Worm (Caenorhabditis elegans) whole organism, midembryonic: ENCODE data around the gene elt-1.
"Not testable (repeated sequence)": the region's sequence is repeated elsewhere in the genome, so short reads cannot be mapped to it uniquely, and the experiment has no call there.

ENCODE experiments used
- T22C8.4 ChIP-seq: fragments of 200-800 bp; sonication (Bioruptor generic); IDR thresholded peaks from 2 replicates; pipeline ENCODE4 v1.3.6; 2022; ENCODE audit warnings: missing genetic modification characterization, missing compliant biosample characterization
- cog-1 ChIP-seq: sonication (generic microtip); optimal IDR thresholded peaks from 2 replicates; lab custom pipeline; 2016; ENCODE audit warnings: missing genetic modification characterization, missing compliant biosample characterization
- flt-1 ChIP-seq: fragments of 200-800 bp; sonication (Bioruptor generic); IDR thresholded peaks from 2 replicates; pipeline ENCODE4 v1.3.6; 2022; ENCODE audit warnings: missing genetic modification characterization, missing compliant biosample characterization
- klf-2 ChIP-seq: fragments of 200-800 bp; sonication (Bioruptor generic); conservative IDR thresholded peaks from 2 replicates; pipeline ENCODE4 v1.3.6; 2022; ENCODE audit warnings: missing genetic modification reagents, missing genetic modification characterization, missing compliant biosample characterization
- med-1 ChIP-seq: sonication (generic microtip); optimal IDR thresholded peaks from 2 replicates; lab custom pipeline; 2017; ENCODE audit warnings: missing genetic modification characterization, mild to moderate bottlenecking, missing compliant biosample characterization, antibody characterized with exemption, missing genetic modification reagents; ENCODE audit not compliant: insufficient read depth
- ref-1 ChIP-seq: fragments of 200-800 bp; sonication (Bioruptor generic); conservative IDR thresholded peaks from 2 replicates; pipeline ENCODE4 v1.3.6; 2022; ENCODE audit warnings: missing genetic modification reagents, missing genetic modification characterization, missing compliant biosample characterization
- tab-1 ChIP-seq: fragments of 200-800 bp; sonication (Bioruptor generic); IDR thresholded peaks from 2 replicates; pipeline ENCODE4 v1.3.6; 2022; ENCODE audit warnings: missing genetic modification characterization, missing compliant biosample characterization
- ztf-23 ChIP-seq: fragments of 200-800 bp; sonication (Bioruptor generic); IDR thresholded peaks from 2 replicates; pipeline ENCODE4 v1.3.6; 2022; ENCODE audit warnings: missing genetic modification reagents, missing genetic modification characterization, missing compliant biosample characterization
- ztf-29 ChIP-seq: fragments of 200-800 bp; sonication (Bioruptor generic); IDR thresholded peaks from 2 replicates; pipeline ENCODE4 v1.3.6; 2022; ENCODE audit warnings: missing genetic modification reagents, missing genetic modification characterization, missing compliant biosample characterization

Gene elt-1

DNA sequence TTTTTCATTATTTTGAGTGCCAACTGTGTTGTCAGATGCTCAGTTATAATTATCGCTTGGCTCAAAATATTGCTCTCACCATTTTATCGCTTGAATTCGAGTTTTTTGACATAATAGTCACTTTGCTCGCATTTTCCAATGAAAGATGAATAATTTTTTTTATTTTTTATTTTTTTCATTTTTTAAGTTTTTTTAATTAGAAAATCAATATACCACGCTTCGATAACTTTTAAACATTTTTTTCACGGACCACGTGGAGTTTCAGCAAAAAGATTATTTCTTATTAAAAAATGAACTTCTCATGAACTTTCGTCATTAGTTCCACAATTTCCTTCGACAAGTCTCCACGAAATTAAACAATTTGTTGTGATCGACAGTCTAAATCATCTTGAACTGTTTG lies at the start of gene elt-1:
elt-1 (plus strand) TSS at position 301 of the 400 bp plus-strand sequence.
- TF ChIP-seq tab-1 (GFP tag; lab: Robert Waterston, UW) (no peak), ztf-29 (GFP tag; lab: Robert Waterston, UW) (no peak), ztf-23 (no peak), cog-1 (tag; lab: Kevin White, UChicago) (no peak), med-1 (GFP tag; lab: Kevin White, UChicago) (no peak), klf-2 (no peak), ref-1 (GFP tag; lab: Robert Waterston, UW) (no peak), T22C8.4 (GFP tag; lab: Robert Waterston, UW) (no peak), flt-1 (GFP tag; lab: Robert Waterston, UW) (no peak)

DNA sequence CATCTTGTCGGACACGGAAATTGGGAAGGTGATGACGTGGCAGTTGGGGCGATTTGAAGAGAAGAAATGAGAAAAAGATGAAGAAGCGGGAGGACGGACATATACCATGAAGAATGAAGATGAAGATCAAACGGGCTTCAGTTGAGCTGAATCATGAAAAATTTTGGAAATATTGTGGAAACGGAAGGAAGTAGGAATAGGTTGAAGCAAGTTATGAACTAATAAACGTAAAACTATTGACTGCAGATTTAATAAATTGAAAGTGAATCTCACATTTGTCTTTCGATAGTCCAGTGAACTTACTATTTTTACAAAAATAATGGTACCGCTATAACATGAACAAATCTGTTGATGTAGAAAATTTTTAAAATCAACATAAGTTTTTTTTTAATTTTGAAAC lies 48.3 kb upstream of the elt-1 start, which contains the start of gene lron-14:
lron-14 (minus strand) TSS at position 101 of the 400 bp plus-strand sequence.
- TF ChIP-seq flt-1 (GFP tag; lab: Robert Waterston, UW) (no peak), med-1 (GFP tag; lab: Kevin White, UChicago) (no peak), klf-2 (no peak), cog-1 (tag; lab: Kevin White, UChicago) (no peak), T22C8.4 (GFP tag; lab: Robert Waterston, UW) (no peak), ztf-23 (no peak), ref-1 (GFP tag; lab: Robert Waterston, UW) (no peak), ztf-29 (GFP tag; lab: Robert Waterston, UW) (no peak), tab-1 (GFP tag; lab: Robert Waterston, UW) (no peak)

- no peak for TF ChIP-seq ref-1 (GFP tag; lab: Robert Waterston, UW)
- TF ChIP-seq T22C8.4 (GFP tag; lab: Robert Waterston, UW): no peak
- no peak for TF ChIP-seq tab-1 (GFP tag; lab: Robert Waterston, UW)
Measured at ce11 chrIV:9580021-9580420, 34.8 kb upstream of the elt-1 start, which contains the start of gene npr-2. npr-2 (minus strand) TSS chrIV:9580121.

DNA sequence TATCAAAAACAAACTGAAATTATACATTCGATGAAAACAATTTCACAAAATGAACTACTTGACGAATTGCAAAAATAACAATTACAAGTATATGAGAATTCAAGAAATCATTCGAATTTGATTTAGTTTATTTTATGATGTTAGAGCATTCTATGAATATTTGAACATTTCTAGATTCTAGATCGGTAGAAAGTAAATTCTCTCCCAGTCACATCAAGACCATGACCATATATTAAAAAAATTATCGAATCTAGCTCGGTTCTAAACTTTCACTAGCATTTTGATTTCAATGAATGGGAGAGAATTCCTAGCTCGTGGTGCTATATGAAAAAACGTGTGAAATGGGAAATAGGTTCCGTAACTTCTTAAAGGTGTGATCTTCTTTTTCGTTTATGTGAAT lies 30.4 kb upstream of the elt-1 start:
- no peak for TF ChIP-seq cog-1 (tag; lab: Kevin White, UChicago)
- TF ChIP-seq klf-2: no peak
- TF ChIP-seq tab-1 (GFP tag; lab: Robert Waterston, UW): no peak
- TF ChIP-seq T22C8.4 (GFP tag; lab: Robert Waterston, UW): no peak
- no peak for TF ChIP-seq ztf-29 (GFP tag; lab: Robert Waterston, UW)
- no peak for TF ChIP-seq med-1 (GFP tag; lab: Kevin White, UChicago)
- no peak for TF ChIP-seq flt-1 (GFP tag; lab: Robert Waterston, UW)

- TF ChIP-seq ztf-23: no peak
- TF ChIP-seq flt-1 (GFP tag; lab: Robert Waterston, UW): no peak
- no peak for TF ChIP-seq med-1 (GFP tag; lab: Kevin White, UChicago)
- no peak for TF ChIP-seq ztf-29 (GFP tag; lab: Robert Waterston, UW)
- TF ChIP-seq cog-1 (tag; lab: Kevin White, UChicago): no peak
- no peak for TF ChIP-seq klf-2
- no peak for TF ChIP-seq tab-1 (GFP tag; lab: Robert Waterston, UW)
- TF ChIP-seq T22C8.4 (GFP tag; lab: Robert Waterston, UW): no peak
- no peak for TF ChIP-seq ref-1 (GFP tag; lab: Robert Waterston, UW)
Measured at ce11 chrIV:9588784-9589457, 25.9 kb upstream of the elt-1 start, which contains the start of gene trcs-1. trcs-1 (minus strand) TSS chrIV:9588834.

- TF ChIP-seq cog-1 (tag; lab: Kevin White, UChicago): no peak
- TF ChIP-seq ztf-29 (GFP tag; lab: Robert Waterston, UW): no peak
- no peak for TF ChIP-seq T22C8.4 (GFP tag; lab: Robert Waterston, UW)
Measured at ce11 chrIV:9592413-9592812, 22.4 kb upstream of the elt-1 start, which contains the start of gene pei-1. pei-1 (minus strand) TSS chrIV:9592513.

DNA sequence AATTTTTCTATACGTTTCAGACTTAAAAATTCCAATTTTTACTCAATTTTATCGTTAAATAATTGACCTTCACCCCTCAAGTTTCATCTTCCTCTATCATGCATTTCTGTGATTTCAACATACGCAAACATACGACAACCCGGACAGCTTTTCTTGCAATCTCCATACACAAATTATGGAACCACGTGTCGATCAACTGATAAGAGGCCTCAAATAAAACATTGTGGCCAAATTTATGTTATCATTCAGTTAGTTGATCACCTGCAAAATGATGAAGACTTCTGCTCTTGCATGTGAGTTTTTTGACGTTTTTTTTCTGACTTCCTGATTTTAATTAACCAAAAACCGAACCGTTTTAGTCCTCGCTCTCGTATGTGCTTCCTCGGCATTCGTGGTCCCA lies 21.3 kb upstream of the elt-1 start, which contains the start of gene spp-18:
spp-18 (plus strand) TSS at position 257 of the 400 bp plus-strand sequence.
- TF ChIP-seq ztf-29 (GFP tag; lab: Robert Waterston, UW) (no peak), klf-2 (no peak), cog-1 (tag; lab: Kevin White, UChicago) (no peak), tab-1 (GFP tag; lab: Robert Waterston, UW) (no peak), ref-1 (GFP tag; lab: Robert Waterston, UW) (no peak), med-1 (GFP tag; lab: Kevin White, UChicago) (no peak), ztf-23 (no peak), flt-1 (GFP tag; lab: Robert Waterston, UW) (no peak), T22C8.4 (GFP tag; lab: Robert Waterston, UW) (no peak)

DNA sequence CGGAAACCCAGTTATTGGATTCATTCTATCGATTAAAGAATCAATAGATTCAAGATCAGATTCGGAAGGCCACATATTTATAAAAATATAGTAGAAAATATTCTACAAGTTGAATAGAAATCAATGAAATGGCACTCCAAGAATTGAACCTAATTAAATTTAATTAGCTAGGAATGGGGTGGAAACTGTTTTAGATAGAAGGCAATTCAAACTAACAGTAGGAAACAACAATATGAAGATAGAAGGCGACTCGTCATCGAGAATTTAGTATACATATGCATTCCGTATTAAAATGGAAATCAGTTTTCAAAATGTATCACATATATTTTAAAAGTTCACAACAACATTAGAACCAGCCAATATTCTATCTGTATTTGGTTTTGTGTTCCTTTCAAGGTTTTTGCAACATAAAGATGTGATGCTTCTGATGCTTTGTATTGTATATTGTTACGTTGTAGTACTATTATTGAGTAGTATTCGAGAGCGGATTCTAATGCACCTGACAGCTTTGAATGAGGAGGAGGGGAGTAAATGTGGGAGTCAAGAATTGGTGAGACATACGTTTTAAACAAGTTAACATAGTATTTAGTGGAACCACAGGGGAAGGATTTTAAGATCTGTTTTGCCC lies 18.9 kb upstream of the elt-1 start, which contains the start of the genes F27C8.3 and F27C8.2:
F27C8.3 (minus strand) TSS at position 101 of the 628 bp plus-strand sequence.
F27C8.2 (plus strand) TSS at position 578 of the 628 bp plus-strand sequence.
- TF ChIP-seq cog-1 (tag; lab: Kevin White, UChicago); tab-1 (GFP tag; lab: Robert Waterston, UW); flt-1 (GFP tag; lab: Robert Waterston, UW): not testable (repeated sequence)

- TF ChIP-seq T22C8.4 (GFP tag; lab: Robert Waterston, UW) (no peak), ztf-23 (no peak)
Measured at ce11 chrIV:9601595-9601994, 13.2 kb upstream of the elt-1 start, which contains the start of gene aat-1. aat-1 (minus strand) TSS chrIV:9601695.
